Worm (Caenorhabditis elegans) whole organism, L4 larva: ENCODE data around the gene srt-24.
A peak's percentile ranks its signal among the peaks of the same experiment; 100 is the strongest.

Source experiments
- D1046.2 ChIP-seq: fragments of 200-800 bp; sonication (Bioruptor generic); IDR thresholded peaks from 2 replicates; pipeline ENCODE4 v1.3.6; 2022; ENCODE audit warnings: missing genetic modification characterization, missing compliant biosample characterization
- F10B5.3 ChIP-seq: sonication (generic microtip); optimal IDR thresholded peaks from 2 replicates; lab custom pipeline; 2016; ENCODE audit warnings: mild to moderate bottlenecking, missing genetic modification characterization, missing compliant biosample characterization
- F49E8.2 ChIP-seq: sonication (generic microtip); optimal IDR thresholded peaks from 2 replicates; lab custom pipeline; 2016; ENCODE audit warnings: missing compliant biosample characterization, mild to moderate bottlenecking, missing genetic modification characterization, borderline replicate concordance
- T20F7.1 ChIP-seq: fragments of 200-800 bp; sonication (Bioruptor generic); optimal IDR thresholded peaks from 2 replicates; lab custom pipeline; 2018; ENCODE audit warnings: mild to moderate bottlenecking, missing genetic modification characterization, missing compliant biosample characterization
- aha-1 ChIP-seq: fragments of 150-350 bp; peaks from one replicate; lab custom pipeline; 2014; ENCODE audit warnings: missing biosample characterization, missing genetic modification characterization
- ceh-44 ChIP-seq: fragments of 200-800 bp; sonication (Bioruptor generic); IDR thresholded peaks from 2 replicates; pipeline ENCODE4 v1.3.6; 2022; ENCODE audit warnings: missing genetic modification reagents, missing genetic modification characterization, missing compliant biosample characterization
- cey-2 ChIP-seq: sonication (generic microtip); optimal IDR thresholded peaks from 3 replicates; lab custom pipeline; 2017; ENCODE audit warnings: missing genetic modification characterization, mild to moderate bottlenecking, missing compliant biosample characterization, antibody characterized with exemption, borderline replicate concordance; ENCODE audit not compliant: insufficient read depth
- ctbp-1 ChIP-seq: fragments of 200-800 bp; sonication (Bioruptor generic); IDR thresholded peaks from 2 replicates; pipeline ENCODE4 v1.3.6; 2022; ENCODE audit warnings: missing genetic modification reagents, missing genetic modification characterization, missing compliant biosample characterization
- duxl-1 ChIP-seq: sonication (generic microtip); optimal IDR thresholded peaks from 2 replicates; lab custom pipeline; 2016; ENCODE audit warnings: mild to moderate bottlenecking, missing genetic modification characterization, moderate library complexity, missing compliant biosample characterization; ENCODE audit not compliant: poor library complexity
- dve-1 ChIP-seq: sonication (generic microtip); optimal IDR thresholded peaks from 2 replicates; lab custom pipeline; 2017; ENCODE audit warnings: antibody characterized with exemption, mild to moderate bottlenecking, missing genetic modification characterization, missing compliant biosample characterization; ENCODE audit not compliant: insufficient read depth
- egl-27 ChIP-seq: sonication (generic microtip); optimal IDR thresholded peaks from 3 replicates; lab custom pipeline; 2017; ENCODE audit warnings: missing biosample characterization, missing genetic modification reagents, missing genetic modification characterization
- fkh-10 ChIP-seq: fragments of 150-350 bp; optimal IDR thresholded peaks from 2 replicates; lab custom pipeline; 2014; ENCODE audit warnings: missing biosample characterization, missing genetic modification reagents, missing genetic modification characterization
- hlh-11 ChIP-seq: fragments of 200-800 bp; sonication (Bioruptor generic); optimal IDR thresholded peaks from 2 replicates; lab custom pipeline; 2018; ENCODE audit warnings: mild to moderate bottlenecking, missing genetic modification characterization, missing compliant biosample characterization
- hmg-1.1 ChIP-seq: fragments of 200-800 bp; sonication (Bioruptor generic); IDR thresholded peaks from 2 replicates; pipeline ENCODE4 v1.3.6; 2022; ENCODE audit warnings: missing genetic modification reagents, missing genetic modification characterization, missing compliant biosample characterization
- lin-13 ChIP-seq: fragments of 150-350 bp; optimal IDR thresholded peaks from 2 replicates; lab custom pipeline; 2014; ENCODE audit warnings: missing biosample characterization, missing genetic modification reagents, missing genetic modification characterization
- lin-15B ChIP-seq: fragments of 150-350 bp; sonication (generic microtip); optimal IDR thresholded peaks from 3 replicates; lab custom pipeline; 2014; ENCODE audit warnings: missing biosample characterization, missing genetic modification characterization
- lsy-2 ChIP-seq, 2 experiments: fragments of 150-350 bp in 1 of 2; sonication (generic microtip) in 1 of 2; optimal IDR thresholded peaks; 2 replicates each; lab custom pipeline; 2014 to 2017; ENCODE audit warnings: missing biosample characterization in 2 of 2, missing genetic modification characterization in 2 of 2
- mep-1 ChIP-seq: fragments of 150-350 bp; sonication (generic microtip); optimal IDR thresholded peaks from 3 replicates; lab custom pipeline; 2014; ENCODE audit warnings: missing biosample characterization, missing genetic modification characterization
- nhr-102 ChIP-seq: sonication (generic microtip); optimal IDR thresholded peaks from 2 replicates; lab custom pipeline; 2016; ENCODE audit warnings: mild to moderate bottlenecking, missing genetic modification characterization, moderate library complexity, missing compliant biosample characterization
- nhr-42 ChIP-seq: fragments of 200-800 bp; sonication (Bioruptor generic); IDR thresholded peaks from 2 replicates; pipeline ENCODE4 v1.3.6; 2022; ENCODE audit warnings: missing genetic modification characterization, missing compliant biosample characterization
- nhr-48 ChIP-seq: sonication (generic microtip); optimal IDR thresholded peaks from 2 replicates; lab custom pipeline; 2016; ENCODE audit warnings: mild to moderate bottlenecking, missing genetic modification characterization, missing compliant biosample characterization
- pha-4 ChIP-seq, 2 experiments: fragments of 150-350 bp in 1 of 2; fragments of 200-800 bp in 1 of 2; sonication (Bioruptor generic) in 1 of 2; IDR thresholded peaks in 1 of 2; optimal IDR thresholded peaks in 1 of 2; 2 replicates each; pipeline versions ENCODE4 v1.3.6 to Lab custom; 2014 to 2022; ENCODE audit warnings: missing genetic modification characterization in 2 of 2, missing genetic modification reagents in 2 of 2, missing biosample characterization in 1 of 2, missing compliant biosample characterization in 1 of 2
- pqm-1 ChIP-seq: sonication (generic microtip); optimal IDR thresholded peaks from 2 replicates; lab custom pipeline; 2017; ENCODE audit warnings: missing biosample characterization, missing genetic modification characterization
- rbr-2 ChIP-seq: sonication (generic microtip); optimal IDR thresholded peaks from 2 replicates; lab custom pipeline; 2016; ENCODE audit warnings: missing genotype, missing genetic modification characterization, missing compliant biosample characterization
- snpc-1.2 ChIP-seq: fragments of 200-800 bp; sonication (Bioruptor generic); IDR thresholded peaks from 2 replicates; pipeline ENCODE4 v1.3.6; 2022; ENCODE audit warnings: missing genetic modification reagents, missing genetic modification characterization, missing compliant biosample characterization
- spr-3 ChIP-seq: fragments of 200-800 bp; sonication (Bioruptor generic); optimal IDR thresholded peaks from 2 replicates; lab custom pipeline; 2018; ENCODE audit warnings: mild to moderate bottlenecking, missing genetic modification characterization, missing compliant biosample characterization
- unc-62 ChIP-seq, 3 experiments: fragments of 150-350 bp in 1 of 3; sonication (generic microtip); optimal IDR thresholded peaks in 2 of 3; peaks in 1 of 3; 1 replicate in 1 of 3; 2 replicates in 2 of 3; lab custom pipeline; 2014 to 2017; ENCODE audit warnings: missing biosample characterization in 3 of 3, missing genetic modification characterization in 3 of 3, missing genetic modification reagents in 3 of 3, missing genotype in 1 of 3
- zfp-3 ChIP-seq: fragments of 200-800 bp; sonication (Bioruptor generic); conservative IDR thresholded peaks from 2 replicates; pipeline ENCODE4 v1.3.6; 2022; ENCODE audit warnings: missing genetic modification reagents, missing genetic modification characterization, missing compliant biosample characterization
- zip-11 ChIP-seq: fragments of 200-800 bp; sonication (Bioruptor generic); IDR thresholded peaks from 2 replicates; pipeline ENCODE4 v1.3.6; 2022; ENCODE audit warnings: missing genetic modification characterization, missing compliant biosample characterization
- ztf-7 ChIP-seq: fragments of 150-350 bp; optimal IDR thresholded peaks from 2 replicates; lab custom pipeline; 2014; ENCODE audit warnings: missing biosample characterization, missing genetic modification characterization

The srt-24 gene

DNA sequence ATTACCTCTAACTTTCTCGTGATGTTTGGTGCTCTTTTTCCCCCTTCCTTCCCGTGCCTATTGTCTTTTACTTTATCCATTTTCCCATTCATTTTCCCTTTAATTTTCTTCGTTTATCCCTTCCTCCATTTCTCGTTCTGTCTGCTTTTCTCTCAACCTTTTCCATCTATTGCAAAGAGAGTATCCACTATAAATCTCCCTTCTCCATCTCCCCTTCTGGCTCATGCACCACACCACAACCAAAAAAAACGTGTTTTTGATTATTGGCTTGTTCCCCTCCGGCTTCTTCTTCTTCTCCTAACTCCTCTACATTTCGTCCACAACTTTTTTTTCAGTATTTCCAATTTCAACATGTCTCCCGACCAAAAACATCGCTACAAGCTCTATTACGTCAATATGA, 29.4 kb upstream of the srt-24 start, which contains the start of gene gst-40:
Gene gst-40, plus strand, starts transcription at position 236 of the 400 bp plus-strand sequence.
- no peak for TF ChIP-seq nhr-102 (tag; lab: Kevin White, UChicago)
- TF ChIP-seq hmg-1.1 (GFP tag; lab: Robert Waterston, UW), result 0 out of 2 replicates have a peak, but pooled peaks have one; percentile 26
- TF ChIP-seq pqm-1 (tag; lab: Kevin White, UChicago), result no peak
- no peak for TF ChIP-seq snpc-1.2 (GFP tag; lab: Robert Waterston, UW)
- TF ChIP-seq aha-1 (tag; lab: Kevin White, UChicago), result peak; percentile 63

DNA sequence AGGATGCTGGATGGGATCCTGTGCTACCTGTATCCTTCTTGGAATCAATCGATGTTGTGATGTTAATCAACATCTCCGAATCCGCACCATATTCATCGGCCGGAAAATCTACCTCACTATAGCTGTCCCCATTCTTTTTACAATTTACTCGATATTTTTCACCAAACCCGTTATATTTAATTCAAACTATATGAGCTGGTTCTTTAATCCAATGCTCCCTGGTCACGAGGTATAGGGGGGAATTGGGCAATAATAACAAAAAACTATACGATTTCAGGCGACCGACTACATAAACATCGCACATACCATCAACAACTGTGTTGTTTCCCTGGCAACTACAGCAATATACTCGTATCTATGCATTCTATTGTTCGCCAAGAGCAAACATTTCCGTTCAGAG, 26.7 kb upstream of the srt-24 start:
- TF ChIP-seq aha-1 (tag; lab: Kevin White, UChicago) (peak; percentile 63), zip-11 (no peak), unc-62 (GFP tag; optimal IDR thresholded peaks at IDR 0.05 in 1 of 2; lab: Kevin White, UChicago) (peak in 1 of 2 experiments; percentile 47), unc-62 (tag; optimal IDR thresholded peaks at IDR 0.05; lab: Kevin White, UChicago) (no peak)

- no peak for TF ChIP-seq T20F7.1 (GFP tag; lab: Kevin White, UChicago)
- TF ChIP-seq lin-13 (GFP tag; lab: Kevin White, UChicago), result no peak
- no peak for TF ChIP-seq ctbp-1
- no peak for TF ChIP-seq rbr-2 (tag; lab: Kevin White, UChicago)
- TF ChIP-seq aha-1 (tag; lab: Kevin White, UChicago), result peak; percentile 38
- no peak for TF ChIP-seq ceh-44
- TF ChIP-seq zfp-3, result no peak
- TF ChIP-seq F10B5.3 (tag; lab: Kevin White, UChicago), result no peak
- peak in 1 of 2 experiments; percentile 94 for TF ChIP-seq unc-62 (GFP tag; optimal IDR thresholded peaks at IDR 0.05 in 1 of 2; lab: Kevin White, UChicago)
- TF ChIP-seq unc-62 (tag; optimal IDR thresholded peaks at IDR 0.05; lab: Kevin White, UChicago), result no peak
- no peak for TF ChIP-seq fkh-10
Observed at ce11 chrIV:756956-757355, 26.1 kb upstream of the srt-24 start.

- no peak for TF ChIP-seq cey-2 (tag; lab: Kevin White, UChicago)
- TF ChIP-seq F10B5.3 (tag; lab: Kevin White, UChicago), result no peak
- TF ChIP-seq dve-1 (tag; lab: Kevin White, UChicago), result no peak
- TF ChIP-seq mep-1 (tag; lab: Kevin White, UChicago), result no peak
- TF ChIP-seq duxl-1 (tag; lab: Kevin White, UChicago), result no peak
- TF ChIP-seq F49E8.2 (tag; lab: Kevin White, UChicago), result no peak
- TF ChIP-seq D1046.2 (GFP tag; lab: Robert Waterston, UW), result no peak
- no peak for TF ChIP-seq lin-15B (tag; lab: Kevin White, UChicago)
- TF ChIP-seq pha-4 (GFP tag; IDR thresholded peaks at IDR 0.05; lab: Robert Waterston, UW), result no peak
- TF ChIP-seq pha-4 (tag; optimal IDR thresholded peaks at IDR 0.05; lab: Kevin White, UChicago), result no peak
- no peak for TF ChIP-seq hlh-11
- no peak for TF ChIP-seq ztf-7 (tag; lab: Kevin White, UChicago)
- TF ChIP-seq ctbp-1, result no peak
- no peak for TF ChIP-seq nhr-48 (tag; lab: Kevin White, UChicago)
- TF ChIP-seq egl-27 (tag; lab: Kevin White, UChicago), result no peak
- TF ChIP-seq lsy-2 (tag; optimal IDR thresholded peaks at IDR 0.05; lab: Kevin White, UChicago), result no peak
Observed at ce11 chrIV:756421-756820, 25.6 kb upstream of the srt-24 start, which contains the start of gene srt-23. Gene srt-23 (plus strand): TSS chrIV:756721.

DNA sequence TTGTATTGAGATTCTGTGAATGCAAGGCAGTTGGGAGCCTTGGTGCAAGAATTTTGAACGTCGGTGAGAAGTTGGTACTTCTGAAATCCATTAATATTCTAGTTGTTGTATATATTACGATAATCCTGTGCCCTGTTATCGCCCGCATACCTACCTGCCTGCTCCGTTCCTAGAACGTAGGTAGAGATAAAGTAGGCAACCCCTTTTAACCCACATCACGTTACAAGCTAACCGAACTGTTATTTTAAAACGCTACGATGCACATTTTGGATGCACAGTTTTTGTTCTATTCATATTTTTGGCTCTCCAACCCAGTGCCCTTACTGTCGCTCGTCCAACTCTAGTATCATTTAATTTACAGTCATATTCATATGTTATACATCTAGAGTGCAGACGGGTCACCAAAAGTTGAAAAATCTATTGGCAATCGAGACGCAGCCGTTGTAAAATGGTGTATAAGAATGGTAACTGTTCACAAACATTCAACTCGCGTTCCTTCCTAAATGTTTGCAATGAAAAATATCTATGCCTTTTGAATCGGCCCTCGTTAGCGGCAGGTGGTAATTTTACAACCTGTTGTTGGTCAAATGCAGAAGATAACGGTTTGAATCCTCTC, 23.6 kb upstream of the srt-24 start:
- TF ChIP-seq spr-3 (GFP tag; lab: Kevin White, UChicago) (no peak), aha-1 (tag; lab: Kevin White, UChicago) (peak; percentile 94), nhr-42 (no peak), ztf-7 (tag; lab: Kevin White, UChicago) (no peak), ctbp-1 (no peak)
